Fruit fly (Drosophila melanogaster) whole organism, pupa: ENCODE data around the gene mRpL45.

Experiments
- CG10348 ChIP-seq: fragments of 200-800 bp; sonication (Bioruptor generic); IDR thresholded peaks from 2 replicates; pipeline ENCODE4 v1.3.6; 2022; ENCODE audit warnings: missing biosample characterization, missing genetic modification characterization
- CG12605 ChIP-seq: fragments of 200-800 bp; sonication (Bioruptor generic); IDR thresholded peaks from 2 replicates; pipeline ENCODE4 v1.3.6; 2022; ENCODE audit warnings: missing biosample characterization, missing genetic modification characterization
- CG13204 ChIP-seq: fragments of 200-800 bp; sonication (Bioruptor generic); optimal IDR thresholded peaks from 2 replicates; lab custom pipeline; 2018; ENCODE audit warnings: missing biosample characterization, mild to moderate bottlenecking, missing genetic modification characterization, moderate library complexity
- CG8159 ChIP-seq: fragments of 200-800 bp; sonication (Bioruptor generic); optimal IDR thresholded peaks from 3 replicates; lab custom pipeline; 2018; ENCODE audit warnings: missing biosample characterization, mild to moderate bottlenecking, missing genetic modification characterization, moderate library complexity
- EcR ChIP-seq: fragments of 200-800 bp; sonication (Bioruptor generic); optimal IDR thresholded peaks from 3 replicates; lab custom pipeline; 2019; ENCODE audit warnings: missing biosample characterization, missing genetic modification characterization, mild to moderate bottlenecking, moderate library complexity, missing genetic modification reagents
- Pif1A ChIP-seq: fragments of 200-800 bp; sonication (Bioruptor generic); optimal IDR thresholded peaks from 3 replicates; lab custom pipeline; 2016; ENCODE audit warnings: missing biosample characterization, missing genetic modification characterization
- Pif1B ChIP-seq: fragments of 200-800 bp; sonication (Bioruptor generic); optimal IDR thresholded peaks from 3 replicates; lab custom pipeline; 2016; ENCODE audit warnings: missing biosample characterization, missing genetic modification characterization
- rn ChIP-seq: fragments of 200-800 bp; sonication (Bioruptor generic); IDR thresholded peaks from 2 replicates; pipeline ENCODE4 v1.3.6; 2022; ENCODE audit warnings: missing biosample characterization, missing genetic modification characterization

DNA sequence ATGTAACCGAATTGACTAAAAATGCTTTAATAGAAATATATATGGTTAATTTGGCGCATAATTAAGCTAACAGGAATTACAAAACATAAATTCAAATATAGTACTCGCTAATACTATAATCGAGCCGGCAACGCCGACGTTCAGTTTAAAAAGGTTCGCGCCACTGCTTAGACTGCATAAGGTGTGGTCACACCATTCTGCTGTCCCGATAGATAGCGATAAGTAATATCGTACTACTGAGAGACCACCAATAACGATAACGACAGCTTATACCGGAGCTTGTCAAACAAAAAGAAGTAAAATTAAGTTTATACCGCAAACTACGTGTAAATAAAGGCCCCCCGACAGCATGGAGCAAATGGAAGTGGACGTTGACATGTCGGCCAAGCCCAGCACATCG is 37.7 kb upstream of the mRpL45 start, which contains the start of gene CSN6:
- no peak for TF ChIP-seq Pif1A (GFP tag; lab: Kevin White, UChicago)
- no peak for TF ChIP-seq CG13204 (GFP tag; lab: Kevin White, UChicago)
- no peak for TF ChIP-seq rn (GFP tag; lab: Robert Waterston, UW)
- TF ChIP-seq EcR (GFP tag; lab: Kevin White, UChicago) = no peak
- no peak for TF ChIP-seq CG10348
- TF ChIP-seq CG12605 (GFP tag; lab: Robert Waterston, UW) = no peak
- no peak for TF ChIP-seq CG8159
- TF ChIP-seq Pif1B = no peak
